Worm (Caenorhabditis elegans) whole organism, early embryonic: ENCODE measurements around the gene C03G6.17.

Source experiments
- F13C5.2 ChIP-seq: sonication (generic microtip); optimal IDR thresholded peaks from 2 replicates; lab custom pipeline; 2017; ENCODE audit warnings: mild to moderate bottlenecking, missing genetic modification characterization, inconsistent platforms, missing compliant biosample characterization
- ama-1 ChIP-seq: fragments of 150-350 bp; optimal IDR thresholded peaks from 2 replicates; lab custom pipeline; 2014
- ceh-13 ChIP-seq: fragments of 200-800 bp; sonication (Bioruptor generic); optimal IDR thresholded peaks from 2 replicates; lab custom pipeline; 2018; ENCODE audit warnings: mild to moderate bottlenecking, missing genetic modification characterization, missing compliant biosample characterization
- hmbx-1 ChIP-seq: sonication (generic microtip); optimal IDR thresholded peaks from 2 replicates; lab custom pipeline; 2016; ENCODE audit warnings: mild to moderate bottlenecking, missing genetic modification characterization, missing compliant biosample characterization
- hmg-4 ChIP-seq: fragments of 200-800 bp; sonication (Bioruptor generic); optimal IDR thresholded peaks from 2 replicates; lab custom pipeline; 2018; ENCODE audit warnings: mild to moderate bottlenecking, missing genetic modification characterization, missing compliant biosample characterization
- pes-1 ChIP-seq: fragments of 200-800 bp; sonication (Bioruptor generic); IDR thresholded peaks from 2 replicates; pipeline ENCODE4 v1.3.6; 2022; ENCODE audit warnings: missing genetic modification reagents, missing genetic modification characterization, missing compliant biosample characterization
- tra-4 ChIP-seq: sonication (generic microtip); optimal IDR thresholded peaks from 2 replicates; lab custom pipeline; 2017; ENCODE audit warnings: missing genetic modification characterization, missing compliant biosample characterization

DNA sequence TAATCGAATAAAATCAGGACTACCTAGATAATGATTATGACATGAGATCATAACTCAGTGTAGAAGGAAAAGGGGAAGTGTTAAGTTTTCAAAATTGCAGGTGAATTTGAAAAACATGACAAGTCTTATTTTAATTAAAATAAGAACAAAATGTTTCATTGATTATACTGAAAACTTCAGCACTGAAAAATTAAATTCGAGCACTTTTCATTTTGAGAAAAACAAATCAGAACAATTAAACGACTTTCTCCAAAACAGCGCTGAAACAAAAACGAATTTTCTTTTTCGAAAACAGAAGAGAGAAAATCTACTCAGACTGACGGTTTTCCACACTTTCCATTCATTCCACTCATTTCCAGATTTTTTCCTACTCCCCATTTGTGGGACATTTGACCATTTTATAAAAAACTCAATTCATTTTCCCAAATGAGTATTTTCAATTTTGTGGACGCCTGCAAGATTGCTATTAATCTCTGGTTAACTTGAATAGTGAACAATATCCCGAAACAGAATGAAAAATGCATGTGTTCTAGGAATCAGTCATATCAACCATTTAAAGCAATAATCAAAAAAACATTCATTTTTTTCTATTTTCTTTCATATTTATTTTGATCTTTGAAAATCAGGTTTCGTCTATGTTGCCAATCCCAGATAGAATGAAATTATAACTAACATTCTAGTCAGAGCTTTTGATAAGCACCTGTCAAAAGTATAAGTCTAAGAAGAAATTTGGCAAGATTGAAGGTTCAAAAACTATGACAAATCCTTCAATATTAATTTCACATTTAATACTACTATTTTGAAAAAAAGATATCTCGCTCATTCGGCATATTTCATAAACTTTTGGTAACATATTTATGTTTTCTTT lies 28.5 kb downstream of the C03G6.17 start, which contains the start of the genes srh-231 and srh-275:
- no peak for TF ChIP-seq pes-1 (GFP tag; lab: Robert Waterston, UW)
- TF ChIP-seq tra-4 (tag; lab: Kevin White, UChicago), result no peak
- no peak for TF ChIP-seq hmg-4 (GFP tag; lab: Kevin White, UChicago)
- no peak for TF ChIP-seq hmbx-1
- TF ChIP-seq ceh-13 (GFP tag; lab: Kevin White, UChicago), result no peak
- no peak for TF ChIP-seq F13C5.2 (tag; lab: Kevin White, UChicago)
- TF ChIP-seq ama-1 (lab: Kevin White, UChicago), result no peak
